Worm (Caenorhabditis elegans): ENCODE results near the gene R11A8.1.
A peak's percentile ranks its signal among the peaks of the same experiment; 100 is the strongest.
"Not testable (repeated sequence)": the region's sequence is repeated elsewhere in the genome, so short reads cannot be mapped to it uniquely, and the experiment has no call there.

The R11A8.1 gene

ce11 chrIV:10322650-10323049, 34.3 kb downstream of the R11A8.1 start, which contains the start of gene R09E10.1:
Gene R09E10.1, minus strand, starts transcription at chrIV:10322750.
- TF ChIP-seq dpl-1 (GFP tag; optimal IDR thresholded peaks at IDR 0.05); lin-29 (GFP tag; IDR thresholded peaks at IDR 0.05); nhr-41 (GFP tag; IDR thresholded peaks at IDR 0.05): not testable (repeated sequence)

ce11 chrIV:10318199-10318598, 38.8 kb downstream of the R11A8.1 start, which contains the start of gene R09E10.2:
Gene R09E10.2, minus strand, starts transcription at chrIV:10318299.
- TF ChIP-seq unc-62 (GFP tag; optimal IDR thresholded peaks at IDR 0.05 in 1 of 2) = peak in 1 of 2 experiments; percentile 38
- TF ChIP-seq unc-62 (tag; optimal IDR thresholded peaks at IDR 0.05) = no peak
- no peak for TF ChIP-seq mes-2 (tag; optimal IDR thresholded peaks at IDR 0.05; ENCODE audit: poor library complexity, severe bottlenecking)
- no peak for TF ChIP-seq arid-1 (GFP tag; conservative IDR thresholded peaks at IDR 0.05)

- TF ChIP-seq sdz-12 (GFP tag; optimal IDR thresholded peaks at IDR 0.05) (no peak), ama-1 (optimal IDR thresholded peaks at IDR 0.05) (no peak), ztf-11 (tag; optimal IDR thresholded peaks at IDR 0.05) (no peak), vab-7 (GFP tag; IDR thresholded peaks at IDR 0.05) (no peak), arid-1 (GFP tag; conservative IDR thresholded peaks at IDR 0.05) (no peak), daf-16 (GFP tag; optimal IDR thresholded peaks at IDR 0.05) (no peak), daf-16 (tag; optimal IDR thresholded peaks at IDR 0.05) (no peak), duxl-1 (tag; optimal IDR thresholded peaks at IDR 0.05; ENCODE audit: poor library complexity) (no peak), zip-11 (GFP tag; IDR thresholded peaks at IDR 0.05) (no peak), lin-39 (tag; optimal IDR thresholded peaks at IDR 0.05) (no peak), lim-7 (GFP tag; IDR thresholded peaks at IDR 0.05) (no peak), mxl-3 (GFP tag; optimal IDR thresholded peaks at IDR 0.05) (no peak), mxl-2 (GFP tag; conservative IDR thresholded peaks at IDR 0.05) (no peak), D1046.2 (GFP tag; IDR thresholded peaks at IDR 0.05) (no peak), ceh-62 (tag; optimal IDR thresholded peaks at IDR 0.05) (no peak), T26A8.4 (GFP tag; IDR thresholded peaks at IDR 0.05) (no peak), madf-5 (GFP tag; IDR thresholded peaks at IDR 0.05) (no peak), nhr-102 (tag; optimal IDR thresholded peaks at IDR 0.05) (no peak)
Observed at ce11 chrIV:10313565-10313964, 43.4 kb downstream of the R11A8.1 start, which contains the start of gene acs-18. Gene acs-18, minus strand, starts transcription at chrIV:10313665.

- TF ChIP-seq mdl-1 (tag; optimal IDR thresholded peaks at IDR 0.05) = no peak
- TF ChIP-seq ceh-28 (tag; optimal IDR thresholded peaks at IDR 0.05) = no peak
- no peak for TF ChIP-seq rbr-2 (tag; optimal IDR thresholded peaks at IDR 0.05)
- TF ChIP-seq fkh-10 (GFP tag; optimal IDR thresholded peaks at IDR 0.05) = no peak
- TF ChIP-seq T20F7.1 (GFP tag; optimal IDR thresholded peaks at IDR 0.05) = no peak
- no peak for TF ChIP-seq Y75B8A.6 (GFP tag; IDR thresholded peaks at IDR 0.05)
- 0 out of 2 replicates have a peak, but pooled peaks have one; percentile 52 for TF ChIP-seq F26F4.8 (GFP tag; conservative IDR thresholded peaks at IDR 0.05)
- 0 out of 2 replicates have a peak, but pooled peaks have one; percentile 15 for TF ChIP-seq nhr-41 (GFP tag; IDR thresholded peaks at IDR 0.05)
- no peak for TF ChIP-seq nhr-10 (tag; optimal IDR thresholded peaks at IDR 0.05)
- TF ChIP-seq ceh-44 (GFP tag; IDR thresholded peaks at IDR 0.05) = peak; percentile 39; the same call in 1 of the 2 replicates
- no peak for TF ChIP-seq duxl-1 (tag; optimal IDR thresholded peaks at IDR 0.05; ENCODE audit: poor library complexity)
- peak; percentile 84 for TF ChIP-seq snpc-1.2 (GFP tag; IDR thresholded peaks at IDR 0.05)
- TF ChIP-seq Y48G9A.11 (GFP tag; IDR thresholded peaks at IDR 0.05) = no peak
- TF ChIP-seq T26A8.4 (GFP tag; IDR thresholded peaks at IDR 0.05) = peak; percentile 24; the same call in 1 of the 2 replicates
- TF ChIP-seq lim-7 (GFP tag; IDR thresholded peaks at IDR 0.05) = peak; percentile 75
Observed at ce11 chrIV:10311115-10311514, 45.9 kb downstream of the R11A8.1 start.

Data from whole organism, L4 larva.